Fruit fly (Drosophila melanogaster): ENCODE results near the gene subdued.

DNA sequence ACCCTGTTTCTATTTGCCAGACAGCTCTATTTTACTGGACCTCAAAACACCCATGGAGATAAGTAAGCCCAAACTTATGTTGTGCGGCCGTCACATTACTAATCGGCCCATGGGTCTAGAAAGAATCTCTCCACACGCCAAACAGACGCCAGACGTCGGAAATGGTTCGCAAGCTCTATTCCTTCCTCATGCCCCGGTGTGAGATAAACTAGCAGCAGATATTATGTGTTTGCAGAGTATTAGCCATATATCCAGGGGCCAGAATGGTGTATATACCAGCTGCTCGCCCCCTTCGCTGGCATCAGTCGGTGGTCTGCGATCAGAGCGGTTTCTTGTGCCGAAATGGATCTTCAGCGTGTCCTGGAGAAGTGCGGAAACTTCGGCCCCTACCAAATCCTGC, 32.6 kb downstream of the subdued start, which contains the start of gene CG17752:
- no peak for TF ChIP-seq Lpt (GFP tag; optimal IDR thresholded peaks at IDR 0.05)
- no peak for TF ChIP-seq spab (GFP tag; optimal IDR thresholded peaks at IDR 0.05)
- no peak for TF ChIP-seq svp (GFP tag)

Measured in whole organism, prepupa.